Worm (Caenorhabditis elegans): ENCODE results near the gene che-12.

DNA sequence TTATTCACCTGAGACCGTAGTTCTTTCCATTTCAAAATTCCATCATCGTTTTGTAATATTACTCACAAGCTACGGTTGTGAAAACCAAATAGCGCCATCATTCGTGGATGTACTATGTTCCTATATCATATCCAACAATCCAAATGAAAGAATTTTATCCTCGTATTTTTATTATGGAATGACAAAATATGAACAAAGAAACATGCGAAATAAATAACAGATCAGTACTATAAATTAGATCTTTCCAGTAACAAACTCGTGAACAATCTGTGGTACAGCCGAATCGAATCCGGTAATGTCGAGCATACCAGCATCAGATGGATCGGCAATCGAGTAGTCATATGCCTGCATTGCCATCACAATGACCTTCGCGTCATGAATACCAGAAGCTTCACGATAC, 54.5 kb downstream of the che-12 start:
- TF ChIP-seq ama-1 (optimal IDR thresholded peaks at IDR 0.05) (no peak), flt-1 (GFP tag; IDR thresholded peaks at IDR 0.05) (no peak)

Data from whole organism, early embryonic.